Worm (Caenorhabditis elegans): ENCODE data around the gene C50E10.1.

C50E10.1 gene

ce11 chrII:12341566-12342223, 39.4 kb upstream of the C50E10.1 start:
- TF ChIP-seq dve-1 (tag; optimal IDR thresholded peaks at IDR 0.05) (no peak), pqm-1 (tag; optimal IDR thresholded peaks at IDR 0.05) (no peak), unc-3 (GFP tag; conservative IDR thresholded peaks at IDR 0.05) (no peak), unc-3 (tag; optimal IDR thresholded peaks at IDR 0.05) (no peak), ceh-22 (tag; optimal IDR thresholded peaks at IDR 0.05) (no peak), fkh-6 (tag; optimal IDR thresholded peaks at IDR 0.05) (no peak), tbx-2 (tag; optimal IDR thresholded peaks at IDR 0.05) (no peak), sox-2 (GFP tag; IDR thresholded peaks at IDR 0.05) (no peak), ztf-16 (tag; optimal IDR thresholded peaks at IDR 0.05) (no peak), eyg-1 (tag; optimal IDR thresholded peaks at IDR 0.05) (no peak), zip-5 (tag; optimal IDR thresholded peaks at IDR 0.05) (no peak), nhr-11 (tag; optimal IDR thresholded peaks at IDR 0.05) (no peak), ceh-45 (GFP tag; IDR thresholded peaks at IDR 0.05) (no peak), ttx-3 (tag; optimal IDR thresholded peaks at IDR 0.05) (no peak), ceh-6 (GFP tag; optimal IDR thresholded peaks at IDR 0.05) (no peak), pha-4 (tag; optimal IDR thresholded peaks at IDR 0.05) (no peak), elt-2 (tag; optimal IDR thresholded peaks at IDR 0.05) (no peak)

- TF ChIP-seq K02D7.2 (tag; optimal IDR thresholded peaks at IDR 0.05) (no peak), ceh-6 (GFP tag; optimal IDR thresholded peaks at IDR 0.05) (no peak), elt-4 (tag; optimal IDR thresholded peaks at IDR 0.05) (no peak), che-1 (tag; optimal IDR thresholded peaks at IDR 0.05) (no peak), pag-3 (tag; optimal IDR thresholded peaks at IDR 0.05; ENCODE audit: borderline replicate concordance) (no peak), elt-2 (tag; optimal IDR thresholded peaks at IDR 0.05) (no peak), odd-2 (tag; optimal IDR thresholded peaks at IDR 0.05) (no peak), ceh-24 (tag; optimal IDR thresholded peaks at IDR 0.05) (no peak), dve-1 (tag; optimal IDR thresholded peaks at IDR 0.05) (no peak), pax-1 (tag; optimal IDR thresholded peaks at IDR 0.05) (no peak), rnt-1 (tag; optimal IDR thresholded peaks at IDR 0.05) (no peak), ztf-16 (tag; optimal IDR thresholded peaks at IDR 0.05) (no peak)
Measured at ce11 chrII:12339644-12340043, 37.4 kb upstream of the C50E10.1 start, which contains the start of gene sop-2. Gene sop-2 (plus strand): TSS chrII:12339944.

DNA sequence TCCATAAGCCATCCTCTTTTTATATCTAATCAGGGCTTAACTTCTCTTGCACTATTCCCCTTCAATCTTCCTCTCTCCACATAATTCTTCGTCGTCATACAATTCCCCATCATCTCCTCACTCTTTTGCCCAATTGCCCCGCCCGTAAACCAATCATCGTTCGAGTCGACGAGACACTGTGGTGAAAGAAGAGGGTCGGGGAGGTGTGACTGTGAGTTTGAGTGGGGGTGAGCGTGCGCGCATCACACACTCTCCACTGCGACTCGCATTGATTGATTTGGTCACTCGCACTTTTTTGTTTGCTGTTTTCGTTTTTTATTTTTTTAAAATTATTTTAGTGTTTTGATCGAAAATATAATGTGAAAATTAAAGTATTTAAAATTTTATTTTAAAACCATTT, 36.9 kb upstream of the C50E10.1 start:
- TF ChIP-seq pqm-1 (tag; optimal IDR thresholded peaks at IDR 0.05) (no peak), hlh-30 (tag; optimal IDR thresholded peaks at IDR 0.05; ENCODE audit: insufficient read depth) (peak; percentile 85), C38D4.7 (GFP tag; optimal IDR thresholded peaks at IDR 0.05) (no peak), fkh-10 (GFP tag; optimal IDR thresholded peaks at IDR 0.05) (no peak), madf-2 (tag; optimal IDR thresholded peaks at IDR 0.05) (peak; percentile 21), ref-2 (tag; optimal IDR thresholded peaks at IDR 0.05) (peak; percentile 53), pros-1 (tag; optimal IDR thresholded peaks at IDR 0.05) (peak; percentile 12), hlh-15 (tag; optimal IDR thresholded peaks at IDR 0.05) (no peak), ceh-19 (GFP tag; optimal IDR thresholded peaks at IDR 0.05) (no peak), unc-55 (GFP tag; optimal IDR thresholded peaks at IDR 0.05) (peak; percentile 28), elt-2 (tag; optimal IDR thresholded peaks at IDR 0.05) (peak; percentile 12), unc-42 (tag; optimal IDR thresholded peaks at IDR 0.05) (peak; percentile 86), lim-6 (tag; optimal IDR thresholded peaks at IDR 0.05) (no peak), ceh-24 (tag; optimal IDR thresholded peaks at IDR 0.05) (no peak), nfya-1 (tag; optimal IDR thresholded peaks at IDR 0.05) (peak; percentile 100), syd-9 (tag; optimal IDR thresholded peaks at IDR 0.05) (no peak), eyg-1 (tag; optimal IDR thresholded peaks at IDR 0.05) (peak; percentile 1), ceh-9 (tag; optimal IDR thresholded peaks at IDR 0.05) (no peak), unc-3 (GFP tag; conservative IDR thresholded peaks at IDR 0.05) (no peak), unc-3 (tag; optimal IDR thresholded peaks at IDR 0.05) (no peak), ztf-16 (tag; optimal IDR thresholded peaks at IDR 0.05) (no peak), sox-4 (tag; optimal IDR thresholded peaks at IDR 0.05) (no peak), ttx-3 (tag; optimal IDR thresholded peaks at IDR 0.05) (no peak), ceh-48 (tag; optimal IDR thresholded peaks at IDR 0.05) (peak; percentile 11), dve-1 (tag; optimal IDR thresholded peaks at IDR 0.05) (no peak), sdc-2 (tag; optimal IDR thresholded peaks at IDR 0.05) (no peak), lin-11 (tag; optimal IDR thresholded peaks at IDR 0.05) (no peak), tbx-2 (tag; optimal IDR thresholded peaks at IDR 0.05) (peak; percentile 58), nhr-11 (tag; optimal IDR thresholded peaks at IDR 0.05) (no peak), pag-3 (tag; optimal IDR thresholded peaks at IDR 0.05; ENCODE audit: borderline replicate concordance) (no peak), ceh-18 (tag; optimal IDR thresholded peaks at IDR 0.05) (peak; percentile 2), K09A11.1 (tag; optimal IDR thresholded peaks at IDR 0.05; ENCODE audit: insufficient read depth) (no peak), rnt-1 (tag; optimal IDR thresholded peaks at IDR 0.05) (peak; percentile 7), Y22D7AL.16 (tag; optimal IDR thresholded peaks at IDR 0.05) (no peak)
